Fruit fly (Drosophila melanogaster): ENCODE results near the gene CG3347.

DNA sequence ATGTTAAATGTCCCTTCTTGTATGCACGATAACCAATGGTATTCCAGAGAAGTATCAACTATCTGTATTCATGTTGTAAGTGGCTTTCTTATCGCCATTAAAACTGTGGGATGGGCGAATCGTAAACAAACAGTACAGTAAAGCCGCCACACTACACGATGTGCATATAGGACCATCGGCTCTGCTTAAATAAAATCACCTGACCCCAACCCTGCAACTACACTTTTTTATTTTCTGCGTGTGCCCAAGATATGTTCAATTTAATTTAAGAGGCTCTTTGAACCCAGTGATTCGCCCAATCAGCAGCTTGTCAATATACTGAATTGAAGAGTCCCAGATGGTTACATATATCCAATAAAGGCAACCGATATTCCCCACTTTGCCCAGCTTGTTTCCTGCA, 30.6 kb downstream of the CG3347 start:
- TF ChIP-seq pan (optimal IDR thresholded peaks at IDR 0.05), result no peak
- TF ChIP-seq EcR (GFP tag; optimal IDR thresholded peaks at IDR 0.05), result no peak

All from whole organism.